Worm (Caenorhabditis elegans): ENCODE measurements around the gene srz-104.

DNA sequence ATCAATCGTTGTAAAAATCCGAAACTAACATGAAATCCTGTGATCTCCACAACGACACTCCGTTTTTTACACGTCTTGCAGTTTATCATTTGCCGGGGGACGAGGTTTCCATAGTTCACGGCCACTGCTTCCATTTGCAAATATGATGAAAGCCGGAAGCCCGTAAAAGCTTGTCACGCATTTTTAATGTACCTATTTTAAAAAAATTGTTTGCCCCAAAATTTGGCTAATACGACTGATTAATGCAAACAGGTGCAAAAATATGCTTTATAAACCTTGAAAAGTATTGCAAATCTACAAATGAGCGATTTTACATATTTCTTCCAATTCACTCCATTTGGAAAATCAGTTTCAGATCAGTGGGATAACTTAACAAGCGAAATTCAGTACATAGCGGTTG is 2.6 kb upstream of the srz-104 start, which contains the start of gene srz-61:
- no peak for TF ChIP-seq ama-1 (optimal IDR thresholded peaks at IDR 0.05)
- TF ChIP-seq ama-1 (GFP tag; optimal IDR thresholded peaks at IDR 0.05) = no peak
- TF ChIP-seq T07F8.4 (tag; optimal IDR thresholded peaks at IDR 0.05) = no peak
- no peak for TF ChIP-seq F49E8.2 (tag; optimal IDR thresholded peaks at IDR 0.05; ENCODE audit: insufficient read depth)
- no peak for TF ChIP-seq snpc-1.1 (tag; optimal IDR thresholded peaks at IDR 0.05; ENCODE audit: insufficient read depth)
- no peak for TF ChIP-seq dpl-1 (GFP tag; optimal IDR thresholded peaks at IDR 0.05)
- TF ChIP-seq F22D6.2 (tag; optimal IDR thresholded peaks at IDR 0.05) = no peak
- TF ChIP-seq madf-10 (tag; optimal IDR thresholded peaks at IDR 0.05) = no peak
- TF ChIP-seq cebp-1 (GFP tag; IDR thresholded peaks at IDR 0.05) = no peak
- no peak for TF ChIP-seq cebp-1 (tag; optimal IDR thresholded peaks at IDR 0.05)
- no peak for TF ChIP-seq nfyb-1 (GFP tag; IDR thresholded peaks at IDR 0.05)

Measured in whole organism, young adult.